Worm (Caenorhabditis elegans): ENCODE measurements around the gene F37C12.14.

- TF ChIP-seq aly-1 (tag; optimal IDR thresholded peaks at IDR 0.05) (no peak), B0310.2 (tag; optimal IDR thresholded peaks at IDR 0.05) (no peak), ama-1 (optimal IDR thresholded peaks at IDR 0.05) (no peak), ceh-13 (GFP tag; optimal IDR thresholded peaks at IDR 0.05) (no peak), tbx-11 (GFP tag; IDR thresholded peaks at IDR 0.05) (no peak), sea-1 (GFP tag; conservative IDR thresholded peaks at IDR 0.05) (no peak), ets-7 (tag; optimal IDR thresholded peaks at IDR 0.05) (no peak), tra-4 (tag; optimal IDR thresholded peaks at IDR 0.05) (no peak), hmg-4 (GFP tag; optimal IDR thresholded peaks at IDR 0.05) (no peak), pes-1 (GFP tag; IDR thresholded peaks at IDR 0.05) (no peak), flt-1 (GFP tag; IDR thresholded peaks at IDR 0.05) (no peak), scrt-1 (GFP tag; IDR thresholded peaks at IDR 0.05) (no peak), ceh-36 (tag; optimal IDR thresholded peaks at IDR 0.05) (no peak), hmbx-1 (tag; optimal IDR thresholded peaks at IDR 0.05) (no peak)
Measured at ce11 chrIII:7152569-7152968, 32.8 kb downstream of the F37C12.14 start.

Data from whole organism, early embryonic.